Fruit fly (Drosophila melanogaster): ENCODE data around the gene Usp30.

- TF ChIP-seq Clk (GFP tag; optimal IDR thresholded peaks at IDR 0.05) = no peak
- no peak for TF ChIP-seq CG7101 (tag; optimal IDR thresholded peaks at IDR 0.05)
- no peak for TF ChIP-seq cnc (optimal IDR thresholded peaks at IDR 0.05)
- TF ChIP-seq bab1 (GFP tag; optimal IDR thresholded peaks at IDR 0.05) = no peak
- TF ChIP-seq CG12768 (GFP tag; optimal IDR thresholded peaks at IDR 0.05) = no peak
- no peak for TF ChIP-seq CG7045 (GFP tag; optimal IDR thresholded peaks at IDR 0.05)
- no peak for TF ChIP-seq kay (GFP tag; ENCODE audit: borderline replicate concordance)
- TF ChIP-seq Mnt (GFP tag; optimal IDR thresholded peaks at IDR 0.05) = no peak
Observed at dm6 chrX:5868795-5869194, 10.8 kb downstream of the Usp30 start, which contains the start of gene CG15764.

Measured in whole organism, adult.